Fruit fly (Drosophila melanogaster) whole organism, wandering third instar larva: ENCODE measurements around the gene CG45486.

Experiments used
- CrebA ChIP-seq: fragments of 200-800 bp; sonication (Bioruptor generic); optimal IDR thresholded peaks from 2 replicates; lab custom pipeline; 2016; ENCODE audit warnings: missing biosample characterization, mild to moderate bottlenecking, missing genetic modification characterization, borderline replicate concordance
- Dfd ChIP-seq: fragments of >200 bp; optimal IDR thresholded peaks from 2 replicates; lab custom pipeline; 2017; ENCODE audit warnings: missing biosample characterization, missing genetic modification characterization
- Dif ChIP-seq: fragments of 200-275, 200-300 bp; sonication (Bioruptor generic); optimal IDR thresholded peaks from 2 replicates; lab custom pipeline; 2018; ENCODE audit warnings: missing biosample characterization, missing genetic modification characterization; ENCODE audit not compliant: partially characterized antibody
- HLH106 ChIP-seq: fragments of 200-800 bp; optimal IDR thresholded peaks from 3 replicates; lab custom pipeline; 2019; ENCODE audit warnings: missing biosample characterization, mild to moderate bottlenecking, missing genetic modification characterization, moderate library complexity
- Hnf4 ChIP-seq: fragments of 200-800 bp; sonication (Bioruptor generic); optimal IDR thresholded peaks from 2 replicates; lab custom pipeline; 2016; ENCODE audit warnings: missing biosample characterization, mild to moderate bottlenecking, missing genetic modification characterization
- Hr78 ChIP-seq: fragments of >200 bp; optimal IDR thresholded peaks from 2 replicates; lab custom pipeline; 2017; ENCODE audit warnings: missing biosample characterization, missing genetic modification characterization
- Rel ChIP-seq, 2 experiments: fragments of 200-800 bp; sonication (Bioruptor generic) in 1 of 2; optimal IDR thresholded peaks; 2 replicates in 1 of 2; 3 replicates in 1 of 2; lab custom pipeline; 2016 to 2019; ENCODE audit warnings: mild to moderate bottlenecking in 2 of 2, missing biosample characterization in 2 of 2, missing genetic modification characterization in 2 of 2, moderate library complexity in 1 of 2
- br ChIP-seq: fragments of 200-800 bp; sonication (Bioruptor generic); optimal IDR thresholded peaks from 2 replicates; lab custom pipeline; 2016; ENCODE audit warnings: missing biosample characterization, missing genetic modification characterization

dm6 chrX:19899978-19900377, 9.9 kb downstream of the CG45486 start:
- no peak for TF ChIP-seq CrebA (GFP tag; lab: Kevin White, UChicago)
- TF ChIP-seq br (GFP tag; lab: Kevin White, UChicago) = no peak
- no peak for TF ChIP-seq Dif (GFP tag; lab: Kevin White, UChicago)
- no peak for TF ChIP-seq Rel (GFP tag; optimal IDR thresholded peaks at IDR 0.05; lab: Kevin White, UChicago)
- TF ChIP-seq Rel (tag; optimal IDR thresholded peaks at IDR 0.05; lab: Kevin White, UChicago) = no peak
- TF ChIP-seq Hr78 (GFP tag; lab: Kevin White, UChicago) = no peak
- TF ChIP-seq HLH106 (tag; lab: Kevin White, UChicago) = no peak
- TF ChIP-seq Hnf4 (GFP tag; lab: Kevin White, UChicago) = no peak
- no peak for TF ChIP-seq Dfd (GFP tag; lab: Kevin White, UChicago)
